Worm (Caenorhabditis elegans): ENCODE measurements around the gene ZK1055.2.

Gene ZK1055.2

DNA sequence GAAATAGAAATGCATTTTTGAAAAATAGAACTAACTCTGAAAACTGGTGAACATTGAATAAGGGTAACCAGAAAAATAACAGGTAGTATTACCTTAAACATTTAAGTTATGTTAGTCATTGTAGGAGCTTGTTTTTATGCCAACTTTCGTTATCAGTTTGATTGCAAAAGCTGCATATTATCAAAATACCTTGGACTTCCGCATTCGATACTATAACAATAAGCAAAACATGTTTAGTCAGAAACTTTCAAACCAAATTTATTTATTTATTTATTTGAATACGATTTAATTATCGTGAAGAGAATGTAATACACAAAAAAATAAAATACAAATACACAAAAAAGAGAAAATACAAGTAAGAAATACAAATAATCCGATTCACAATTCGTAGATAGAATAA, 36.1 kb upstream of the ZK1055.2 start, which contains the start of gene K04A8.19:
Gene K04A8.19, minus strand, starts transcription at position 101 of the 400 bp plus-strand sequence.
- TF ChIP-seq tra-4 (tag; optimal IDR thresholded peaks at IDR 0.05) (no peak), ceh-13 (GFP tag; optimal IDR thresholded peaks at IDR 0.05) (no peak)

DNA sequence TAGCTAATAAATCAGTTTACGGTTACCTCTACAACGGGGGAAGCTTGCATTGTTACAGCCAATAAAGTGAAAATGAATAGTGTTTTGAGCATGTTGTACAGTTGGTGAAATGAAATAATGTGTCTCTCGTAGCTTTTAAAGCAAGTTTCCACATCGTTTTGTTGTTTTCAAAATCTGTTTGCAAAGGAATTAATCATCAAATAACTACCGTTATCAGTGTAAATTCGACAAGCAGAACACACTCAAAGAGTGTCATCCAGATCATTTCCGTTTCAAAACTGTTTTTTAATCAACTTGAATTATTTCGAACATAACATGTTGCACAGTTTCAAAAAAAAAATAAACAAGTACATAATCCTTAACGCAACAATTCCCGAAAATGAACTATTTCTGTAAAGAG, 33.3 kb upstream of the ZK1055.2 start, which contains the start of gene spp-27:
Gene spp-27, minus strand, starts transcription at position 101 of the 400 bp plus-strand sequence.
- TF ChIP-seq ama-1 (optimal IDR thresholded peaks at IDR 0.05) (no peak), pes-1 (GFP tag; IDR thresholded peaks at IDR 0.05) (no peak), hmg-4 (GFP tag; optimal IDR thresholded peaks at IDR 0.05) (no peak), B0310.2 (tag; optimal IDR thresholded peaks at IDR 0.05) (no peak), tbx-37 (GFP tag; conservative IDR thresholded peaks at IDR 0.05) (no peak), scrt-1 (GFP tag; IDR thresholded peaks at IDR 0.05) (no peak), ceh-13 (GFP tag; optimal IDR thresholded peaks at IDR 0.05) (no peak), tbx-11 (GFP tag; IDR thresholded peaks at IDR 0.05) (no peak), tra-4 (tag; optimal IDR thresholded peaks at IDR 0.05) (no peak), sea-1 (GFP tag; conservative IDR thresholded peaks at IDR 0.05) (no peak), F13C5.2 (tag; optimal IDR thresholded peaks at IDR 0.05) (no peak), hmbx-1 (tag; optimal IDR thresholded peaks at IDR 0.05) (no peak), aly-1 (tag; optimal IDR thresholded peaks at IDR 0.05) (no peak), ets-7 (tag; optimal IDR thresholded peaks at IDR 0.05) (no peak), flt-1 (GFP tag; IDR thresholded peaks at IDR 0.05) (no peak), hnd-1 (tag; optimal IDR thresholded peaks at IDR 0.05) (no peak)

DNA sequence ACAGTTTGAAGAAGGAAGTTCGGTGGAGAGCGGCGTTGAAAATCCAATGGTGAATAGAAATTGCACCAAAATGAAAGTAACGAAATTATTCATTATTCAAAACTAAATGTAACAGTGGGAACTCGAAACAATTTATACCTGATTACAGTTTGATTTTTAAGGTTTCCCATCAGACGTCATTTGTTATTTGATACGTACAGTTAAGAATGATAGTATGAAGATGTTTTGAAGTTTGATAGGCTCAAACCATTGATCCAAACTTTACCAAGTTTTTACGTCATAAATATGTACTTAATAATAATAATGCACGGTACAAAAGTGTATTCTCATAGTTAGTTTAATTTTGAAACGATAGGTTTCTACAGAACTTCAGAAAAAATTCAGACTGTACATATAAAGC, 32.3 kb upstream of the ZK1055.2 start, which contains the start of gene spp-20:
Gene spp-20, minus strand, starts transcription at position 101 of the 400 bp plus-strand sequence.
- TF ChIP-seq hnd-1 (tag; optimal IDR thresholded peaks at IDR 0.05) (no peak), pes-1 (GFP tag; IDR thresholded peaks at IDR 0.05) (no peak), tbx-11 (GFP tag; IDR thresholded peaks at IDR 0.05) (no peak), aly-1 (tag; optimal IDR thresholded peaks at IDR 0.05) (no peak), B0310.2 (tag; optimal IDR thresholded peaks at IDR 0.05) (no peak), scrt-1 (GFP tag; IDR thresholded peaks at IDR 0.05) (no peak), hmg-4 (GFP tag; optimal IDR thresholded peaks at IDR 0.05) (no peak), hmbx-1 (tag; optimal IDR thresholded peaks at IDR 0.05) (no peak), ceh-13 (GFP tag; optimal IDR thresholded peaks at IDR 0.05) (no peak), sea-1 (GFP tag; conservative IDR thresholded peaks at IDR 0.05) (no peak), tra-4 (tag; optimal IDR thresholded peaks at IDR 0.05) (no peak), flt-1 (GFP tag; IDR thresholded peaks at IDR 0.05) (no peak), ama-1 (optimal IDR thresholded peaks at IDR 0.05) (no peak), ceh-36 (tag; optimal IDR thresholded peaks at IDR 0.05) (no peak), tbx-37 (GFP tag; conservative IDR thresholded peaks at IDR 0.05) (no peak)

DNA sequence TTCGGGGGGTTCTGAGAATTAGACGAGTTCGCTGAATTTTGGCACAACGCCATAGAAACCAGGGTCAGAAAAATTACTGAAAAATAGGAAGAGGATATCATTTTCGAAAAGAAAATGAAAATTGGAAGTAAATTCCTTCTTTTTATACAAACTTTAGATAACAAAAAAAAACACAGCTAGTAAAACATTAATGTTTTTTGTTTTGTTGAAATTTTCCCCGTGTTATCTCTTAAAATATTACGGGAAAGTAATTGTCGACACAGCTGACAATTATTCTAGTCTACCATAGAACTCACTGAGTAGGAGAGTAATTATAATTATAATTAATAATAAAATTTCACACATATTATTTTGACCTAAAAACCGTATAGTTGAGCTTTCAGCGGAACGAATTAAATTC, 31.3 kb upstream of the ZK1055.2 start, which contains the start of gene spp-26:
Gene spp-26, minus strand, starts transcription at position 101 of the 400 bp plus-strand sequence.
- TF ChIP-seq ets-7 (tag; optimal IDR thresholded peaks at IDR 0.05) (no peak), ceh-13 (GFP tag; optimal IDR thresholded peaks at IDR 0.05) (no peak), hmbx-1 (tag; optimal IDR thresholded peaks at IDR 0.05) (no peak), hnd-1 (tag; optimal IDR thresholded peaks at IDR 0.05) (no peak), aly-1 (tag; optimal IDR thresholded peaks at IDR 0.05) (no peak), flt-1 (GFP tag; IDR thresholded peaks at IDR 0.05) (no peak), sea-1 (GFP tag; conservative IDR thresholded peaks at IDR 0.05) (no peak), ceh-36 (tag; optimal IDR thresholded peaks at IDR 0.05) (no peak), ama-1 (optimal IDR thresholded peaks at IDR 0.05) (no peak), tbx-11 (GFP tag; IDR thresholded peaks at IDR 0.05) (no peak), F13C5.2 (tag; optimal IDR thresholded peaks at IDR 0.05) (no peak), hmg-4 (GFP tag; optimal IDR thresholded peaks at IDR 0.05) (no peak), B0310.2 (tag; optimal IDR thresholded peaks at IDR 0.05) (no peak), scrt-1 (GFP tag; IDR thresholded peaks at IDR 0.05) (no peak), pes-1 (GFP tag; IDR thresholded peaks at IDR 0.05) (no peak), tbx-37 (GFP tag; conservative IDR thresholded peaks at IDR 0.05) (no peak), tra-4 (tag; optimal IDR thresholded peaks at IDR 0.05) (no peak)

DNA sequence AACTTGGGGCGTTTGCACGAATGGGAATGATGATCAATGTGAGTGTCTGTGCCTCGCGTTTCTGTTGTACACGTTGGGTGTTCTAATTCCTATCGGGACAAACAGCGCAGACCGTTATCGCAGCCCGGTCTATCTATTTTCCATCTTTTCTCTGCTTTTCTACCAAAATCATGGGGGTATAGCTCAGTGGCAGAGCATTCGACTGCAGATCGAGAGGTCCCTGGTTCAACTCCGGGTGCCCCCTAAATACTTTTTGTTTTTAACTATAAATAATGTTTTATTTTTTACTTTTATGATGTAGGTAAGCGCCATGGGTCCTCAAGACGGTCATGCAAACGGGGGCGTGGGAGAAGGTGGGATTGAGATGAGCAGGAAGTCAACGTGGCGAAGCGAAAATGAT, 30.8 kb upstream of the ZK1055.2 start:
- no peak; the same call in 1 of the 2 replicates for TF ChIP-seq pes-1 (GFP tag; IDR thresholded peaks at IDR 0.05)
- TF ChIP-seq ceh-13 (GFP tag; optimal IDR thresholded peaks at IDR 0.05) = no peak
- no peak for TF ChIP-seq hmg-4 (GFP tag; optimal IDR thresholded peaks at IDR 0.05)
- TF ChIP-seq tbx-37 (GFP tag; conservative IDR thresholded peaks at IDR 0.05) = no peak
- 0 out of 2 replicates have a peak, but pooled peaks have one; percentile 52 for TF ChIP-seq tbx-11 (GFP tag; IDR thresholded peaks at IDR 0.05)
- TF ChIP-seq hmbx-1 (tag; optimal IDR thresholded peaks at IDR 0.05) = no peak
- TF ChIP-seq hnd-1 (tag; optimal IDR thresholded peaks at IDR 0.05) = no peak
- TF ChIP-seq tra-4 (tag; optimal IDR thresholded peaks at IDR 0.05) = no peak
- TF ChIP-seq aly-1 (tag; optimal IDR thresholded peaks at IDR 0.05) = no peak

DNA sequence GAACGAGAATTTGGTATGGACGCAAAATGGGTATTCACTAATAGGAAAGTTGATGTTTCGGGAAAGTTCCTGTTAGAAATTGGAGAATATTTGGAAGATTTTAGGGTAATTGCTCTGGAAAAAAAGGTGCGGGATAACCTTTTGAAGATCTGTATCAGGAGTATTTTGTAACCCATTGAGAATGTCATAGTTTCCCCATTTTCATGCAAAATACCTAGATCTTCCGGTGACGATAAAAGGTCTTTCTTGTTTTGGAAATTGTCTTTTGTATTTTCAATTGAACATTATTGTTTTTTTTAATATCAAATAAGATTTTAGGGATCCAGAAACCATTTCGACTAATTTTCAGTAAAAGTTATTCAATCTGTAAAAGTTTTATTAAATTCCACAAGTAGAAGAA, 28.8 kb upstream of the ZK1055.2 start, which contains the start of gene spp-19:
Gene spp-19, minus strand, starts transcription at position 101 of the 400 bp plus-strand sequence.
- no peak for TF ChIP-seq hmg-4 (GFP tag; optimal IDR thresholded peaks at IDR 0.05)
- TF ChIP-seq ama-1 (optimal IDR thresholded peaks at IDR 0.05) = no peak
- no peak for TF ChIP-seq ets-7 (tag; optimal IDR thresholded peaks at IDR 0.05)
- no peak for TF ChIP-seq tra-4 (tag; optimal IDR thresholded peaks at IDR 0.05)
- TF ChIP-seq flt-1 (GFP tag; IDR thresholded peaks at IDR 0.05) = no peak
- TF ChIP-seq F13C5.2 (tag; optimal IDR thresholded peaks at IDR 0.05) = no peak
- TF ChIP-seq B0310.2 (tag; optimal IDR thresholded peaks at IDR 0.05) = no peak
- no peak for TF ChIP-seq hnd-1 (tag; optimal IDR thresholded peaks at IDR 0.05)
- TF ChIP-seq pes-1 (GFP tag; IDR thresholded peaks at IDR 0.05) = no peak

DNA sequence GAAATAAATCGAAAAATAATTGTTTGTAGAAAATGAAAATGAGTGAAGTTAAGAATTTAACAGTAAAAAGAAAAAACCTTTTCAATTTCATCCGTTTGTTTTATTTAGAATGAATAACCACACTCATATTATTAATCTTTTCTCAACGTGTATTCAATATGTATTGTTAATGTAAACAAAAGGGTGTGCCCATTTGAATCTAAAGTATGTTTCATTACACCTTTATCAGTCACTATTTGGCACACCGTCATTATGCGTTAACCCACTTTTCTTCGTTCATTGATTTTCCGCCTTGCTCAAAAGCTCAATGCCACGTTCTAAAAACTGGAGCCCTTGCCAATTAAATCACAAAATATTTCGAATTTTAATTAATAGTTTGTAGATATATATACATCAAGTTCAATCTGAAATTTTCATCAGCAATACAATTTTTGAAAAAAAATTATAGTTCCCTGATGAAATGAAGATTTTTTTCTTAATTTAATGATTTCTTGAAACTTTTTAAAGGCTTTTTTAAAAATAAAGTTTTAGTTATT, 24.5 kb upstream of the ZK1055.2 start, which contains the start of gene K04A8.1:
Gene K04A8.1, plus strand, starts transcription at position 486 of the 536 bp plus-strand sequence.
- TF ChIP-seq ceh-13 (GFP tag; optimal IDR thresholded peaks at IDR 0.05) (no peak), sea-1 (GFP tag; conservative IDR thresholded peaks at IDR 0.05) (no peak), F13C5.2 (tag; optimal IDR thresholded peaks at IDR 0.05) (no peak), flt-1 (GFP tag; IDR thresholded peaks at IDR 0.05) (no peak), hmbx-1 (tag; optimal IDR thresholded peaks at IDR 0.05) (no peak), ets-7 (tag; optimal IDR thresholded peaks at IDR 0.05) (no peak), aly-1 (tag; optimal IDR thresholded peaks at IDR 0.05) (no peak), ama-1 (optimal IDR thresholded peaks at IDR 0.05) (no peak), hmg-4 (GFP tag; optimal IDR thresholded peaks at IDR 0.05) (no peak), ceh-36 (tag; optimal IDR thresholded peaks at IDR 0.05) (no peak)
